Fruit fly (Drosophila melanogaster) whole organism, wandering third instar larva: ENCODE measurements around the gene CG31404.
A peak's percentile ranks its signal among the peaks of the same experiment; 100 is the strongest.

Experiments used
- Abd-B ChIP-seq: fragments of >200 bp; optimal IDR thresholded peaks from 2 replicates; lab custom pipeline; 2017; ENCODE audit warnings: missing biosample characterization, missing genetic modification characterization
- CG9705 ChIP-seq: fragments of 200-800 bp; sonication (Bioruptor generic); optimal IDR thresholded peaks from 2 replicates; lab custom pipeline; 2018; ENCODE audit warnings: missing biosample characterization, mild to moderate bottlenecking, missing genetic modification characterization
- CrebA ChIP-seq: fragments of 200-800 bp; sonication (Bioruptor generic); optimal IDR thresholded peaks from 2 replicates; lab custom pipeline; 2016; ENCODE audit warnings: missing biosample characterization, mild to moderate bottlenecking, missing genetic modification characterization, borderline replicate concordance
- Dfd ChIP-seq: fragments of >200 bp; optimal IDR thresholded peaks from 2 replicates; lab custom pipeline; 2017; ENCODE audit warnings: missing biosample characterization, missing genetic modification characterization
- Dif ChIP-seq: fragments of 200-275, 200-300 bp; sonication (Bioruptor generic); optimal IDR thresholded peaks from 2 replicates; lab custom pipeline; 2018; ENCODE audit warnings: missing biosample characterization, missing genetic modification characterization; ENCODE audit not compliant: partially characterized antibody
- HLH106 ChIP-seq: fragments of 200-800 bp; optimal IDR thresholded peaks from 3 replicates; lab custom pipeline; 2019; ENCODE audit warnings: missing biosample characterization, mild to moderate bottlenecking, missing genetic modification characterization, moderate library complexity
- Hr78 ChIP-seq: fragments of >200 bp; optimal IDR thresholded peaks from 2 replicates; lab custom pipeline; 2017; ENCODE audit warnings: missing biosample characterization, missing genetic modification characterization
- Hr83 ChIP-seq: fragments of 200-300 bp; sonication (Bioruptor generic); optimal IDR thresholded peaks from 2 replicates; lab custom pipeline; 2016; ENCODE audit warnings: missing biosample characterization, mild to moderate bottlenecking, missing genetic modification characterization, moderate library complexity; ENCODE audit not compliant: poor library complexity, severe bottlenecking
- Mio ChIP-seq: sonication (Bioruptor generic); optimal IDR thresholded peaks from 2 replicates; lab custom pipeline; 2016; ENCODE audit warnings: missing biosample characterization, missing genetic modification characterization
- Myc ChIP-seq: fragments of >200 bp; optimal IDR thresholded peaks from 2 replicates; lab custom pipeline; 2017
- N ChIP-seq: fragments of >200 bp; optimal IDR thresholded peaks from 2 replicates; lab custom pipeline; 2018; ENCODE audit warnings: missing biosample characterization, missing external identifiers, missing genetic modification characterization
- OdsH ChIP-seq: fragments of 200-800 bp; sonication (Bioruptor generic); optimal IDR thresholded peaks from 2 replicates; lab custom pipeline; 2016; ENCODE audit warnings: missing biosample characterization, mild to moderate bottlenecking, missing genetic modification characterization
- Sp1 ChIP-seq: fragments of 200-800 bp; sonication (Bioruptor generic); optimal IDR thresholded peaks from 3 replicates; lab custom pipeline; 2019; ENCODE audit warnings: missing biosample characterization, mild to moderate bottlenecking, missing genetic modification characterization, moderate library complexity
- Vsx2 ChIP-seq: fragments of 200-300, 225-300 bp; sonication (Bioruptor generic); optimal IDR thresholded peaks from 2 replicates; lab custom pipeline; 2018; ENCODE audit warnings: missing biosample characterization, missing genetic modification characterization; ENCODE audit not compliant: partially characterized antibody
- br ChIP-seq: fragments of 200-800 bp; sonication (Bioruptor generic); optimal IDR thresholded peaks from 2 replicates; lab custom pipeline; 2016; ENCODE audit warnings: missing biosample characterization, missing genetic modification characterization
- dsf ChIP-seq: sonication (Bioruptor generic); optimal IDR thresholded peaks from 2 replicates; lab custom pipeline; 2016; ENCODE audit warnings: missing biosample characterization, missing genetic modification characterization, borderline replicate concordance
- ey ChIP-seq: fragments of 200-800 bp; sonication (Bioruptor generic); optimal IDR thresholded peaks from 2 replicates; lab custom pipeline; 2016; ENCODE audit warnings: missing biosample characterization, missing genetic modification characterization
- foxo ChIP-seq, 2 experiments: fragments of 200-800 bp; sonication (Bioruptor generic); optimal IDR thresholded peaks; 2 replicates in 1 of 2; 3 replicates in 1 of 2; lab custom pipeline; 2016 to 2017; ENCODE audit warnings: missing biosample characterization in 2 of 2, missing genetic modification characterization in 2 of 2
- h ChIP-seq: fragments of 200-800 bp; sonication (Bioruptor generic); optimal IDR thresholded peaks from 3 replicates; lab custom pipeline; 2016; ENCODE audit warnings: missing biosample characterization, mild to moderate bottlenecking, missing genetic modification characterization
- jim ChIP-seq: fragments of 175-275, 200-325 bp; sonication (Bioruptor generic); optimal IDR thresholded peaks from 2 replicates; lab custom pipeline; 2016; ENCODE audit warnings: missing biosample characterization, mild to moderate bottlenecking, missing genetic modification characterization
- lola ChIP-seq: fragments of >200 bp; optimal IDR thresholded peaks from 2 replicates; lab custom pipeline; 2017; ENCODE audit warnings: missing biosample characterization, missing genetic modification characterization
- psq ChIP-seq: fragments of 200-800 bp; sonication (Bioruptor generic); optimal IDR thresholded peaks from 3 replicates; lab custom pipeline; 2017; ENCODE audit warnings: missing biosample characterization, mild to moderate bottlenecking, missing genetic modification characterization, moderate library complexity
- sage ChIP-seq: fragments of 200-800 bp; sonication (Bioruptor generic); optimal IDR thresholded peaks from 2 replicates; lab custom pipeline; 2016; ENCODE audit warnings: missing biosample characterization, mild to moderate bottlenecking, missing genetic modification characterization
- tai ChIP-seq: sonication (Bioruptor generic); optimal IDR thresholded peaks from 2 replicates; lab custom pipeline; 2016; ENCODE audit warnings: missing biosample characterization, missing genetic modification characterization

The CG31404 gene

DNA sequence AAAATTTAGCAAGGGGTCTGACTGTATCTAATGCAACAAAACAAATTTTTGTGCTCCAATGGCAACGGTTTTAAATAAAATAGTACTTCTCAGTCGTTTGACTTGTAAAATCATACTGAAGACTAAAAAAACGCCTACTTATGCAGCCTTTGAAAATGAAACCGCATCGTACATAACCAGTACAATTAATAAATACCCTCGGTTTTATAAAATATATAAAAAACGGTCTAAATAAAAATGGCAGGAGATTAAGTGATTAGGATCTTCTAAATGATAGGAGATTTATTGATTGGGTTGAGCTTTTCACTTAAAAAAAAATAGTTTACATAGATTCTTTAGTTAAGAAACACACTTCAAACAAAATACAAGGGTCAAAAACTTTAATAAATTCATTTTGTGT lies 1.1 kb downstream of the CG31404 start, which contains the start of gene CG3581:
Gene CG3581 (minus strand): TSS at position 101 of the 400 bp plus-strand sequence.
- TF ChIP-seq psq (GFP tag; lab: Kevin White, UChicago): no peak
- no peak for TF ChIP-seq Sp1 (GFP tag; lab: Kevin White, UChicago)
- TF ChIP-seq Hr83: no peak
- TF ChIP-seq HLH106 (tag; lab: Kevin White, UChicago): no peak
- no peak for TF ChIP-seq CrebA (GFP tag; lab: Kevin White, UChicago)
- TF ChIP-seq N (GFP tag; lab: Kevin White, UChicago): no peak
- TF ChIP-seq h (GFP tag; lab: Kevin White, UChicago): no peak
- TF ChIP-seq Dif (GFP tag; lab: Kevin White, UChicago): no peak

DNA sequence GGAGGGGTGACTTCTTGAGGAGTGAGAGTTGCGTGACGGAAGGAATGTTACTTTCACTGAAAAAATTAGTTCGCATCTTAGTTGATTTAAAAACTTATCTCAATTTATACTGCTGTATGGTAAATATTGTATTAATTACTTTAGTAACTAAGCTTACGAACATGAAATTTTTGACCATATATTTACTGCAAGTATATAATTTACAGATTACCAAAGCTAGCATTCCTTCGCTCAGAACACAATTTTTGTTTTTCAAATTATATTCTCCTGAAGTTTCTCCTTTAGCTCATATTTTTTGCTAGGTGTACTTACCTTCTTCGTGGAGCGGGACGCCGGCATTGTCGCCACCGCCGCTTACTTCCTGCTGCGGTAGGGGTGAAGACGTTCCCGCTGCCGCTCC lies 5.1 kb downstream of the CG31404 start:
- TF ChIP-seq tai (GFP tag; lab: Kevin White, UChicago): no peak
- TF ChIP-seq Mio (GFP tag; lab: Kevin White, UChicago): no peak
- TF ChIP-seq psq (GFP tag; lab: Kevin White, UChicago): no peak
- TF ChIP-seq dsf (GFP tag; lab: Kevin White, UChicago): no peak

DNA sequence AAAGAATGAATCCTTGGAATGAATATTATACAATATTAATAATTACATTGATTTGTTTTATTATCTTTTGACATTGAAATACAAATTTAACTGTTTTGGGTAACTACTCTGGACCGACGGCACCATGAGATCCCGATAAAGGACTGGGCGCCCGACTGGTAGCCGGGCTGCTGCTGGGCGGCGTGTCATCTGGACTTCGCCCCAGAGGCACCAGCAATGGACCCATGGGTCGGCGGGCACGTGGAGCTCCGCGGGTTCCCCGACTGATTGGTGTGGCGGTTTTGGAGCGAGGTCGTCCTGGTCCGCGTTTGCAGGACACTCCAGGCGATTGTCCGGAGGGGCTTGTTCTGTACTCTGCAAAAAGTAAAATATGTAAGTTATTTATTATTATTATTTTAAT lies 6.8 kb downstream of the CG31404 start:
- TF ChIP-seq ey (GFP tag; lab: Kevin White, UChicago): no peak
- TF ChIP-seq Sp1 (GFP tag; lab: Kevin White, UChicago): no peak
- TF ChIP-seq h (GFP tag; lab: Kevin White, UChicago): no peak
- no peak for TF ChIP-seq OdsH (GFP tag; lab: Kevin White, UChicago)
- no peak for TF ChIP-seq sage

DNA sequence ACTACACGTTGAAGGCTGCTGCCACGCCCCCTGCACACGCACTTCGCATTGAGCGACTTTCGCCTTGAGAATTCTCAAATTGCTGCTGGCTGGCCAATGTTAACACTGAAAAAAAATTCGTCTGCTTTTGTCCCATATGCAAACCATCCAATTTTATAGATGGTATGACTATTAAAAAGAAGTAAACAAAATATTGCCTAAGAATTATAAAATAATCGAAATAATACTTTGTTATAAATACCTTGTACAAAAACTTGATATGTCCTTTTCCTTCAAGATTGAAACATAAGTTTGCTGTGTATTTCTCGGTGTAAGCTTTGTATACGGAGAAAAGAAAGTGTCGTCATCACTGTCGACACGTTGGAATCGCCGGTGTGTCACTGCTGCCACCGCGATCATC lies 12.9 kb downstream of the CG31404 start:
- TF ChIP-seq foxo (GFP tag; optimal IDR thresholded peaks at IDR 0.05; lab: Kevin White, UChicago) (peak in 1 of 2 experiments; percentile 29), Myc (lab: Kevin White, UChicago) (no peak), HLH106 (tag; lab: Kevin White, UChicago) (no peak)
- TF ChIP-seq, all 38 proteins: peak for 1

DNA sequence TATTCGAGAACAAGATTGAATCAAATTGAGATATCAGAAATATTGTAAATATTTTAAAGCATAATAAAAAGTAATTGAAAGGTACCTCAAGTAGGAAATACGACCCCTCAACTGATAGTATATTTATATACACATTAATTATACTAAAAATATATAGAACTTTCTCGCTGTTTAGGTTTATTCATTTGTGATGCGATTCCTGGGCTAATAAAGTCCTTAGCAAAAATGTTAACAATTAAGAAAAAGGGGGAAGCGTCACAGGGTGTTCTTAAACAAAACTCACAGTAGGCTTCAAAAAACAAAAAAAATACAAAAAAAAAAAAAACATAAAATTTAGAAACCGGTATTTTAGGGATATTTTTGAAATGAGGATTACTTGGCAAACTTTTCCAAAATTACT lies 22.1 kb downstream of the CG31404 start, which contains the start of gene CG43203:
Gene CG43203 (plus strand): TSS at position 301 of the 400 bp plus-strand sequence.
- no peak for TF ChIP-seq Mio (GFP tag; lab: Kevin White, UChicago)
- TF ChIP-seq Vsx2 (GFP tag; lab: Kevin White, UChicago): no peak
- TF ChIP-seq jim (GFP tag; lab: Kevin White, UChicago): no peak
- TF ChIP-seq Myc (lab: Kevin White, UChicago): no peak
- TF ChIP-seq Dif (GFP tag; lab: Kevin White, UChicago): no peak
- no peak for TF ChIP-seq CrebA (GFP tag; lab: Kevin White, UChicago)
- TF ChIP-seq lola (GFP tag; lab: Kevin White, UChicago): no peak
- no peak for TF ChIP-seq HLH106 (tag; lab: Kevin White, UChicago)

DNA sequence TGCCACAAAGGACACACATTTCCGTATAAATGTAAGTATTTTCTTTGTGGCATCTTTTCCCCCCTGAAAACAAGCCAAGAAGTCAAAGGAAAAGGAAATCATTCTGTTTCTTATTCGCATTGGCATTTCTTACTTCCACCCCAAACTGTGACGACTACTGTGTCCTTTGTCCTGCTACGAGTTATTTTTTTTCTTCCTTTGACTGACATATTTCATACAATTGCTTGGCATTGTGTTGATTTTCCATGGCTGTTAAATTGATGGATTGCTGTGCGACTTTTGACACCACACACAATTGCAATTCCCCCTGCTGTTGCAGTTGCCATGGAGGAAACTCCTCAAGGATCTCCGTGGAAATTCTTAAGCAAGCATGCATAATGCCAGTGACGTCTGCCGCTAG lies 23.7 kb downstream of the CG31404 start:
- TF ChIP-seq tai (GFP tag; lab: Kevin White, UChicago) (no peak), Hr83 (no peak), br (no peak), CG9705 (GFP tag; lab: Kevin White, UChicago) (no peak), Mio (GFP tag; lab: Kevin White, UChicago) (no peak), Vsx2 (GFP tag; lab: Kevin White, UChicago) (no peak), CrebA (GFP tag; lab: Kevin White, UChicago) (no peak)

DNA sequence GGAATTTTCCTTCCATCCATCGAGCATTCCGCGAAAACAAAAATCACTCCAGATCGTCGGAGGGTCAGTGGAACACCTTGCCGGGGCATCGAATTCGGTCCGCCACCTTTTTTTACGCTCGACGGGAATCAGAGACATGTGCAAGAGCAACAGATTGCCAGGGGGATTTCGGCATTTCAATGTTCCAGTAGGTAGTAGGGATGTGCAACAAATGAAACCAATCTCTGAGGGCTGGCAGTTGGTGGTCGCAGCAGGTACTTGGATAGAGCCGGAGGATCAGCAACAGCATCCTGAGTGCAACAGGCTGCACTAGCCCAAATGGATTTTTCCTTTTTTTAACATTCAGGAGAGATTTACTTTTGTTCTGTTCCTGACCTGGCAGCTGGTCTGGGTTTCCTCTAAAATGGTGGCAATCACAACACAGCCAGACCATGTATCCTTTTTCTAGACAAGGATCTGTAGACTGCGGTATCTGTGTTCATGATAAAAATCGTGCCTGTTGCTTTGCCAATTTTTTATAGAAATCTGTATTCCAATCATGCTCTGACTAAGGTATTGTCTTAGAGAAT lies 25.4 kb downstream of the CG31404 start:
- no peak for TF ChIP-seq ey (GFP tag; lab: Kevin White, UChicago)
- no peak for TF ChIP-seq OdsH (GFP tag; lab: Kevin White, UChicago)
- no peak for TF ChIP-seq Hr78 (GFP tag; lab: Kevin White, UChicago)
- TF ChIP-seq psq (GFP tag; lab: Kevin White, UChicago): no peak
- no peak for TF ChIP-seq Abd-B (GFP tag; lab: Kevin White, UChicago)
- no peak for TF ChIP-seq Dfd (GFP tag; lab: Kevin White, UChicago)
- no peak for TF ChIP-seq Myc (lab: Kevin White, UChicago)
